Fruit fly (Drosophila melanogaster): Measurements from ENCODE around the gene Top3beta.

The Top3beta gene

dm6 chrX:6255414-6255915, 32.3 kb downstream of the Top3beta start, which contains the start of the genes Rbcn-3A and Spx:
Gene Rbcn-3A (minus strand): TSS chrX:6255487.
Gene Spx (plus strand): TSS chrX:6255822.
- no peak for TF ChIP-seq CTCF (optimal IDR thresholded peaks at IDR 0.05)
- TF ChIP-seq CG8478 (optimal IDR thresholded peaks at IDR 0.05), result no peak

- no peak for TF ChIP-seq CG8478 (optimal IDR thresholded peaks at IDR 0.05)
- TF ChIP-seq CTCF (optimal IDR thresholded peaks at IDR 0.05), result no peak
These were observed 33.0 kb downstream of the Top3beta start for dm6 chrX:6254617-6255349.

- TF ChIP-seq CTCF (optimal IDR thresholded peaks at IDR 0.05) (peak; percentile 65 to 79), CG8478 (optimal IDR thresholded peaks at IDR 0.05) (no peak)
These were observed 34.1 kb downstream of the Top3beta start for dm6 chrX:6253701-6254100.

dm6 chrX:6252897-6253540, 34.8 kb downstream of the Top3beta start:
- TF ChIP-seq CTCF (optimal IDR thresholded peaks at IDR 0.05), result no peak
- no peak for TF ChIP-seq CG8478 (optimal IDR thresholded peaks at IDR 0.05)

- no peak for TF ChIP-seq CG8478 (optimal IDR thresholded peaks at IDR 0.05)
These were observed 50.8 kb downstream of the Top3beta start, which contains the start of gene CG14445 for dm6 chrX:6237015-6237414. Gene CG14445 (plus strand): TSS chrX:6237315.
